Worm (Caenorhabditis elegans): ENCODE data around the gene T10H10.2.

The T10H10.2 gene

ce11 chrX:2294198-2294800 lies at the start of gene T10H10.2:
Gene T10H10.2 (plus strand): TSS chrX:2294750.
- no peak for TF ChIP-seq unc-62 (GFP tag; optimal IDR thresholded peaks at IDR 0.05)

ce11 chrX:2246908-2247307 lies 47.6 kb upstream of the T10H10.2 start, which contains the start of gene AH9.1:
Gene AH9.1 (minus strand): TSS chrX:2247008.
- no peak for TF ChIP-seq unc-62 (GFP tag; optimal IDR thresholded peaks at IDR 0.05)

- TF ChIP-seq unc-62 (GFP tag; optimal IDR thresholded peaks at IDR 0.05), result no peak
These were observed 36.5 kb upstream of the T10H10.2 start, which contains the start of gene crn-4 for ce11 chrX:2258001-2258400. Gene crn-4 (minus strand): TSS chrX:2258101.

ce11 chrX:2258404-2258803 lies 36.1 kb upstream of the T10H10.2 start:
- TF ChIP-seq unc-62 (GFP tag; optimal IDR thresholded peaks at IDR 0.05), result no peak

ce11 chrX:2261003-2261402 lies 33.5 kb upstream of the T10H10.2 start, which contains the start of gene AH9.3:
Gene AH9.3 (minus strand): TSS chrX:2261103.
- TF ChIP-seq unc-62 (GFP tag; optimal IDR thresholded peaks at IDR 0.05), result no peak

ce11 chrX:2262420-2262819 lies 32.1 kb upstream of the T10H10.2 start:
- TF ChIP-seq unc-62 (GFP tag; optimal IDR thresholded peaks at IDR 0.05), result no peak

- TF ChIP-seq unc-62 (GFP tag; optimal IDR thresholded peaks at IDR 0.05), result no peak
These were observed 29.5 kb upstream of the T10H10.2 start for ce11 chrX:2265069-2265468.

ce11 chrX:2266366-2266765 lies 28.2 kb upstream of the T10H10.2 start:
- no peak for TF ChIP-seq unc-62 (GFP tag; optimal IDR thresholded peaks at IDR 0.05)

- TF ChIP-seq unc-62 (GFP tag; optimal IDR thresholded peaks at IDR 0.05), result no peak
These were observed 27.8 kb upstream of the T10H10.2 start for ce11 chrX:2266777-2267176.

- TF ChIP-seq unc-62 (GFP tag; optimal IDR thresholded peaks at IDR 0.05), result no peak
These were observed 26.6 kb upstream of the T10H10.2 start, which contains the start of gene AH9.6 for ce11 chrX:2267956-2268355. Gene AH9.6 (minus strand): TSS chrX:2268138.

ce11 chrX:2271429-2271828 lies 23.1 kb upstream of the T10H10.2 start:
- TF ChIP-seq unc-62 (GFP tag; optimal IDR thresholded peaks at IDR 0.05), result no peak

- no peak for TF ChIP-seq unc-62 (GFP tag; optimal IDR thresholded peaks at IDR 0.05)
These were observed 20.3 kb upstream of the T10H10.2 start, which contains the start of gene AH9.4 for ce11 chrX:2274237-2274636. Gene AH9.4 (minus strand): TSS chrX:2274337.

ce11 chrX:2276000-2276399 lies 18.6 kb upstream of the T10H10.2 start:
- no peak for TF ChIP-seq unc-62 (GFP tag; optimal IDR thresholded peaks at IDR 0.05)

ce11 chrX:2287092-2287491 lies 7.5 kb upstream of the T10H10.2 start, which contains the start of gene sav-1:
Gene sav-1 (minus strand): TSS chrX:2287192.
- TF ChIP-seq unc-62 (GFP tag; optimal IDR thresholded peaks at IDR 0.05), result no peak

- TF ChIP-seq unc-62 (GFP tag; optimal IDR thresholded peaks at IDR 0.05), result no peak
These were observed 6.6 kb upstream of the T10H10.2 start for ce11 chrX:2287977-2288387.

ce11 chrX:2301821-2302220 lies 7.3 kb downstream of the T10H10.2 start:
- TF ChIP-seq unc-62 (GFP tag; optimal IDR thresholded peaks at IDR 0.05), result no peak

- TF ChIP-seq unc-62 (GFP tag; optimal IDR thresholded peaks at IDR 0.05), result no peak
These were observed 8.2 kb downstream of the T10H10.2 start, which contains the start of gene hum-6 for ce11 chrX:2302782-2303181. Gene hum-6 (plus strand): TSS chrX:2303082.

- TF ChIP-seq unc-62 (GFP tag; optimal IDR thresholded peaks at IDR 0.05), result no peak
These were observed 8.7 kb downstream of the T10H10.2 start for ce11 chrX:2303253-2303652.
